Worm (Caenorhabditis elegans): ENCODE measurements around the gene nhr-225.

ce11 chrV:2278543-2278942 lies 11.7 kb downstream of the nhr-225 start, which contains the start of gene fbxa-137:
- no peak for TF ChIP-seq hlh-26 (GFP tag; conservative IDR thresholded peaks at IDR 0.05)
- TF ChIP-seq F39B2.1 (GFP tag; IDR thresholded peaks at IDR 0.05), result no peak
- no peak for TF ChIP-seq dpl-1 (GFP tag; optimal IDR thresholded peaks at IDR 0.05)
- TF ChIP-seq nfya-2 (GFP tag; IDR thresholded peaks at IDR 0.05), result no peak
